Worm (Caenorhabditis elegans) whole organism, L1 larva: Measurements from ENCODE around the gene H35B03.2.
A peak's percentile ranks its signal among the peaks of the same experiment; 100 is the strongest.

ENCODE experiments used
- C04F5.9 ChIP-seq: sonication (generic microtip); optimal IDR thresholded peaks from 2 replicates; lab custom pipeline; 2016; ENCODE audit warnings: missing genetic modification characterization, missing compliant biosample characterization
- C34B4.2 ChIP-seq: sonication (generic microtip); optimal IDR thresholded peaks from 2 replicates; lab custom pipeline; 2017; ENCODE audit warnings: mild to moderate bottlenecking, missing genetic modification characterization, missing compliant biosample characterization
- F16B12.6 ChIP-seq: fragments of 150-350 bp; optimal IDR thresholded peaks from 2 replicates; lab custom pipeline; 2014; ENCODE audit warnings: missing biosample characterization, missing genetic modification characterization
- Y116A8C.19 ChIP-seq: sonication (generic microtip); optimal IDR thresholded peaks from 2 replicates; lab custom pipeline; 2016; ENCODE audit warnings: missing compliant biosample characterization, missing genetic modification characterization, borderline replicate concordance
- aha-1 ChIP-seq: fragments of 150-350 bp; optimal IDR thresholded peaks from 2 replicates; lab custom pipeline; 2014; ENCODE audit warnings: missing biosample characterization, missing genetic modification characterization
- alr-1 ChIP-seq: fragments of 200-800 bp; sonication (Bioruptor generic); optimal IDR thresholded peaks from 2 replicates; lab custom pipeline; 2018; ENCODE audit warnings: borderline replicate concordance, mild to moderate bottlenecking, missing genetic modification characterization, missing compliant biosample characterization
- aly-2 ChIP-seq: fragments of 150-350 bp; optimal IDR thresholded peaks from 2 replicates; lab custom pipeline; 2014; ENCODE audit warnings: missing biosample characterization, missing genetic modification characterization
- blmp-1 ChIP-seq: fragments of 150-350 bp; optimal IDR thresholded peaks from 2 replicates; lab custom pipeline; 2014; ENCODE audit warnings: missing biosample characterization, missing genetic modification characterization
- ceh-82 ChIP-seq, 3 experiments: fragments of 150-350 bp in 1 of 3; sonication (generic microtip) in 2 of 3; optimal IDR thresholded peaks; 2 replicates each; lab custom pipeline; 2014 to 2017; ENCODE audit warnings: missing biosample characterization in 3 of 3, missing genetic modification characterization in 3 of 3
- ceh-88 ChIP-seq: fragments of 200-800 bp; sonication (Bioruptor generic); IDR thresholded peaks from 2 replicates; pipeline ENCODE4 v1.3.6; 2022; ENCODE audit warnings: missing genetic modification characterization, missing compliant biosample characterization
- ces-1 ChIP-seq: fragments of 150-350 bp; optimal IDR thresholded peaks from 2 replicates; lab custom pipeline; 2014; ENCODE audit warnings: missing biosample characterization, missing genetic modification reagents, missing genetic modification characterization
- dpl-1 ChIP-seq, 3 experiments: fragments of 150-350 bp in 2 of 3; sonication (generic microtip) in 1 of 3; optimal IDR thresholded peaks; 2 replicates each; lab custom pipeline; 2014 to 2017; ENCODE audit warnings: missing biosample characterization in 3 of 3, missing genetic modification characterization in 3 of 3, missing genetic modification reagents in 3 of 3
- egl-13 ChIP-seq: sonication (generic microtip); optimal IDR thresholded peaks from 2 replicates; lab custom pipeline; 2016; ENCODE audit warnings: missing genotype, missing genetic modification reagents, missing genetic modification characterization, missing compliant biosample characterization
- elt-2 ChIP-seq: sonication (generic microtip); optimal IDR thresholded peaks from 2 replicates; lab custom pipeline; 2016; ENCODE audit warnings: missing genetic modification characterization, mild to moderate bottlenecking, inconsistent platforms, missing compliant biosample characterization, missing genetic modification reagents
- ets-5 ChIP-seq: fragments of 200-800 bp; sonication (Bioruptor generic); IDR thresholded peaks from 2 replicates; pipeline ENCODE4 v1.3.6; 2022; ENCODE audit warnings: missing genetic modification characterization, missing compliant biosample characterization
- fkh-10 ChIP-seq: sonication (generic microtip); optimal IDR thresholded peaks from 2 replicates; lab custom pipeline; 2017; ENCODE audit warnings: missing biosample characterization, missing genetic modification reagents, missing genetic modification characterization
- fos-1 ChIP-seq: fragments of 150-350 bp; optimal IDR thresholded peaks from 2 replicates; lab custom pipeline; 2014; ENCODE audit warnings: missing biosample characterization, missing genetic modification characterization
- grh-1 ChIP-seq: fragments of 200-800 bp; sonication (Bioruptor generic); IDR thresholded peaks from 2 replicates; pipeline ENCODE4 v1.3.6; 2022; ENCODE audit warnings: missing genetic modification reagents, missing genetic modification characterization, missing compliant biosample characterization
- hlh-4 ChIP-seq: sonication (generic microtip); optimal IDR thresholded peaks from 2 replicates; lab custom pipeline; 2016; ENCODE audit warnings: mild to moderate bottlenecking, missing genetic modification characterization, missing compliant biosample characterization
- hpl-2 ChIP-seq: fragments of 150-350 bp; optimal IDR thresholded peaks from 2 replicates; lab custom pipeline; 2014; ENCODE audit warnings: missing biosample characterization, missing genetic modification reagents, missing genetic modification characterization
- isw-1 ChIP-seq: fragments of 200-800 bp; sonication (Bioruptor generic); IDR thresholded peaks from 2 replicates; pipeline ENCODE4 v1.3.6; 2022; ENCODE audit warnings: missing genetic modification characterization, missing compliant biosample characterization
- jun-1 ChIP-seq: fragments of 150-350 bp; optimal IDR thresholded peaks from 2 replicates; lab custom pipeline; 2014; ENCODE audit warnings: missing biosample characterization, missing genetic modification reagents, missing genetic modification characterization
- lin-13 ChIP-seq: fragments of 150-350 bp; optimal IDR thresholded peaks from 2 replicates; lab custom pipeline; 2014; ENCODE audit warnings: missing biosample characterization, missing genetic modification reagents, missing genetic modification characterization
- lin-14 ChIP-seq: fragments of 200-800 bp; sonication (Bioruptor generic); optimal IDR thresholded peaks from 2 replicates; lab custom pipeline; 2018; ENCODE audit warnings: mild to moderate bottlenecking, missing genetic modification characterization, moderate library complexity, missing compliant biosample characterization
- lin-35 ChIP-seq, 2 experiments: fragments of 150-350 bp; optimal IDR thresholded peaks; 2 replicates each; lab custom pipeline; 2014; ENCODE audit warnings: missing biosample characterization in 2 of 2, missing genetic modification characterization in 2 of 2, missing genetic modification reagents in 2 of 2
- lin-39 ChIP-seq: fragments of 150-350 bp; optimal IDR thresholded peaks from 2 replicates; lab custom pipeline; 2014; ENCODE audit warnings: missing biosample characterization, missing genetic modification reagents, missing genetic modification characterization
- lir-3 ChIP-seq: sonication (generic microtip); optimal IDR thresholded peaks from 2 replicates; lab custom pipeline; 2016; ENCODE audit warnings: mild to moderate bottlenecking, missing genetic modification characterization, moderate library complexity, missing compliant biosample characterization; ENCODE audit not compliant: poor library complexity
- lsy-2 ChIP-seq, 2 experiments: fragments of 150-350 bp; optimal IDR thresholded peaks; 2 replicates each; lab custom pipeline; 2014; ENCODE audit warnings: missing biosample characterization in 2 of 2, missing genetic modification characterization in 2 of 2
- mdl-1 ChIP-seq, 2 experiments: fragments of 150-350 bp; optimal IDR thresholded peaks; 2 replicates each; lab custom pipeline; 2014 to 2017; ENCODE audit warnings: missing biosample characterization in 2 of 2, missing genetic modification characterization in 2 of 2, inconsistent platforms in 1 of 2
- mep-1 ChIP-seq: fragments of 150-350 bp; optimal IDR thresholded peaks from 2 replicates; lab custom pipeline; 2014; ENCODE audit warnings: missing biosample characterization, missing genetic modification characterization
- nhr-11 ChIP-seq: fragments of 150-350 bp; optimal IDR thresholded peaks from 2 replicates; lab custom pipeline; 2014; ENCODE audit warnings: missing biosample characterization, missing genetic modification characterization
- nhr-19 ChIP-seq: fragments of 200-800 bp; sonication (Bioruptor generic); conservative IDR thresholded peaks from 2 replicates; pipeline ENCODE4 v1.3.6; 2022; ENCODE audit warnings: missing genetic modification characterization, missing compliant biosample characterization
- nhr-20 ChIP-seq: sonication (generic microtip); optimal IDR thresholded peaks from 2 replicates; lab custom pipeline; 2016; ENCODE audit warnings: mild to moderate bottlenecking, missing genetic modification characterization, missing compliant biosample characterization
- nhr-237 ChIP-seq: fragments of 150-350 bp; optimal IDR thresholded peaks from 2 replicates; lab custom pipeline; 2014; ENCODE audit warnings: missing biosample characterization, missing genetic modification characterization
- nhr-28 ChIP-seq: fragments of 150-350 bp; optimal IDR thresholded peaks from 2 replicates; lab custom pipeline; 2014; ENCODE audit warnings: missing biosample characterization, missing genetic modification characterization
- nhr-47 ChIP-seq: sonication (generic microtip); optimal IDR thresholded peaks from 2 replicates; lab custom pipeline; 2016; ENCODE audit warnings: mild to moderate bottlenecking, missing genetic modification characterization, moderate library complexity, missing compliant biosample characterization
- nhr-77 ChIP-seq: fragments of 150-350 bp; optimal IDR thresholded peaks from 2 replicates; lab custom pipeline; 2014; ENCODE audit warnings: missing biosample characterization, missing genetic modification characterization
- nhr-84 ChIP-seq: sonication (generic microtip); optimal IDR thresholded peaks from 2 replicates; lab custom pipeline; 2017; ENCODE audit warnings: missing biosample characterization, missing genetic modification characterization
- nhr-85 ChIP-seq: sonication (generic microtip); peaks from one replicate; lab custom pipeline; 2016; ENCODE audit warnings: missing genetic modification characterization, inconsistent platforms, missing compliant biosample characterization
- nhr-90 ChIP-seq: sonication (generic microtip); optimal IDR thresholded peaks from 2 replicates; lab custom pipeline; 2016; ENCODE audit warnings: mild to moderate bottlenecking, missing genetic modification characterization, missing compliant biosample characterization; ENCODE audit not compliant: poor library complexity
- pqm-1 ChIP-seq: sonication (generic microtip); optimal IDR thresholded peaks from 3 replicates; lab custom pipeline; 2017; ENCODE audit warnings: missing biosample characterization, missing genetic modification characterization
- snpc-4 ChIP-seq: fragments of 150-350 bp; optimal IDR thresholded peaks from 2 replicates; lab custom pipeline; 2014; ENCODE audit warnings: missing biosample characterization, missing genetic modification characterization
- snu-23 ChIP-seq: sonication (generic microtip); optimal IDR thresholded peaks from 2 replicates; lab custom pipeline; 2016; ENCODE audit warnings: missing genetic modification characterization, missing compliant biosample characterization
- sox-4 ChIP-seq: sonication (generic microtip); optimal IDR thresholded peaks from 2 replicates; lab custom pipeline; 2016; ENCODE audit warnings: missing genetic modification characterization, missing compliant biosample characterization
- sptf-1 ChIP-seq: fragments of 150-350 bp; optimal IDR thresholded peaks from 2 replicates; lab custom pipeline; 2014; ENCODE audit warnings: missing biosample characterization, missing genetic modification characterization
- swsn-7 ChIP-seq: sonication (generic microtip); optimal IDR thresholded peaks from 2 replicates; lab custom pipeline; 2016; ENCODE audit warnings: missing genetic modification characterization, missing compliant biosample characterization
- unc-30 ChIP-seq: sonication (generic microtip); optimal IDR thresholded peaks from 2 replicates; lab custom pipeline; 2017; ENCODE audit warnings: missing biosample characterization, missing genetic modification characterization
- unc-86 ChIP-seq: sonication (generic microtip); optimal IDR thresholded peaks from 2 replicates; lab custom pipeline; 2016; ENCODE audit warnings: missing genetic modification characterization, missing compliant biosample characterization
- vab-15 ChIP-seq: sonication (generic microtip); optimal IDR thresholded peaks from 2 replicates; lab custom pipeline; 2017; ENCODE audit warnings: missing genotype, mild to moderate bottlenecking, missing genetic modification characterization, missing compliant biosample characterization
- xbp-1 ChIP-seq: sonication (generic microtip); optimal IDR thresholded peaks from 2 replicates; lab custom pipeline; 2016; ENCODE audit warnings: missing genetic modification characterization, missing compliant biosample characterization
- zag-1 ChIP-seq: fragments of 150-350 bp; optimal IDR thresholded peaks from 2 replicates; lab custom pipeline; 2014; ENCODE audit warnings: missing biosample characterization, missing genetic modification characterization
- ztf-11 ChIP-seq, 2 experiments: sonication (generic microtip); optimal IDR thresholded peaks; 2 replicates each; lab custom pipeline; 2016 to 2017; ENCODE audit warnings: missing genetic modification characterization in 2 of 2, missing biosample characterization in 1 of 2, missing compliant biosample characterization in 1 of 2
- ztf-4 ChIP-seq: fragments of 150-350 bp; optimal IDR thresholded peaks from 2 replicates; lab custom pipeline; 2014; ENCODE audit warnings: missing biosample characterization, missing genetic modification characterization

The H35B03.2 gene

DNA sequence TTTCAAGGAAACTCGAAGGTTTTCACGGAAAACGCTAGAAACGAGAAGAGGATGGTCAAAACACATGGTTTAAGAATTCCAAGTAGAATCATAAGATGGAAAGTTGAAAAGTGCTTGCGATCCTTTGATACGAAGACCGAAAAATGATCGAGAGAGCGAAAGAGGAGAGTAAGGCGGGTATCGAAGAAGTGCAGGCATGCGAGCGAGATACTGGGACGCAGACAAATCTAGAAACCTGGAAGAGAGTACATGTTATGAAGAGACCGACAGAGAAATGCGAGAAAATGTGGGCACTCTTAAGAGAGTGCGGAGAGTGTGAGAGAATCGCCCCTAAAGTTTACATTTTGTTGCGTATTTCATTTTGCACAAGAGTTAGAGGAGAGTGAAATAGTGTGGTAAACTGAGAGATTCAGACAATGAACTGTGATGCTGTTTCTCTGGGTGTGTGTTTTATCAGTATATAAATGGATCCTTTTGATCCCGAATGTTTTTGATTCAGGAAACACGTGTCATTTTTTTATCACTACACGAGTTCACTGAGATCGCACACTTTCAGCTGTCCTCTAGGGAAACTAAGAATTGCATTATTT lies 22.6 kb upstream of the H35B03.2 start (continued):
- TF ChIP-seq egl-13 (tag; lab: Kevin White, UChicago) = peak; percentile 74
- no peak for TF ChIP-seq nhr-84 (tag; lab: Kevin White, UChicago)
- TF ChIP-seq aha-1 = no peak
- TF ChIP-seq lin-14 (GFP tag; lab: Kevin White, UChicago) = peak; percentile 94
- peak; percentile 55 for TF ChIP-seq isw-1 (GFP tag; lab: Robert Waterston, UW)
- TF ChIP-seq F16B12.6 (tag; lab: Kevin White, UChicago) = no peak
- peak; percentile 4 for TF ChIP-seq pqm-1 (tag; lab: Kevin White, UChicago)
- peak; percentile 66 for TF ChIP-seq unc-86 (tag; lab: Kevin White, UChicago)
- TF ChIP-seq mdl-1 (tag; optimal IDR thresholded peaks at IDR 0.05; lab: Kevin White, UChicago) = peak; percentile 61 to 86
- peak; percentile 28 to 58 (median 41) for TF ChIP-seq dpl-1 (GFP tag; optimal IDR thresholded peaks at IDR 0.05; lab: Kevin White, UChicago)
- peak; percentile 29 for TF ChIP-seq lir-3 (tag; lab: Kevin White, UChicago)
- TF ChIP-seq snpc-4 (tag; lab: Kevin White, UChicago) = peak; percentile 18
- no peak for TF ChIP-seq aly-2 (tag; lab: Kevin White, UChicago)
- TF ChIP-seq swsn-7 (tag; lab: Kevin White, UChicago) = peak; percentile 89
- peak; percentile 53 to 77 (median 74) for TF ChIP-seq ceh-82 (tag; optimal IDR thresholded peaks at IDR 0.05; lab: Kevin White, UChicago)
- no peak for TF ChIP-seq nhr-28 (tag; lab: Kevin White, UChicago)
- TF ChIP-seq nhr-85 (tag; lab: Kevin White, UChicago) = peak; percentile 96
- TF ChIP-seq hlh-4 (tag; lab: Kevin White, UChicago) = no peak
- TF ChIP-seq ztf-11 (tag; optimal IDR thresholded peaks at IDR 0.05; lab: Kevin White, UChicago) = no peak
- TF ChIP-seq lin-13 (GFP tag; lab: Kevin White, UChicago) = peak; percentile 27
- no peak for TF ChIP-seq C34B4.2 (tag; lab: Kevin White, UChicago)
- peak; percentile 74 for TF ChIP-seq blmp-1 (tag; lab: Kevin White, UChicago)
- peak; percentile 66 for TF ChIP-seq sox-4 (tag; lab: Kevin White, UChicago)
- peak; percentile 69 for TF ChIP-seq nhr-11 (tag; lab: Kevin White, UChicago)
- no peak for TF ChIP-seq nhr-237 (tag; lab: Kevin White, UChicago)
- TF ChIP-seq lin-39 = peak; percentile 15
- peak; percentile 76 for TF ChIP-seq nhr-77 (tag; lab: Kevin White, UChicago)
- no peak for TF ChIP-seq ceh-88 (GFP tag; lab: Robert Waterston, UW)
- TF ChIP-seq lin-35 (GFP tag; optimal IDR thresholded peaks at IDR 0.05; lab: Kevin White, UChicago) = peak; percentile 69 to 72
- TF ChIP-seq nhr-47 (tag; lab: Kevin White, UChicago) = peak; percentile 83
- TF ChIP-seq fkh-10 (GFP tag; lab: Kevin White, UChicago) = no peak
- no peak for TF ChIP-seq vab-15 (tag; lab: Kevin White, UChicago)
- TF ChIP-seq mep-1 (tag; lab: Kevin White, UChicago) = peak; percentile 69
- peak; percentile 83 for TF ChIP-seq nhr-90 (tag; lab: Kevin White, UChicago)
- TF ChIP-seq ces-1 (GFP tag; lab: Kevin White, UChicago) = no peak
- TF ChIP-seq zag-1 (tag; lab: Kevin White, UChicago) = no peak
- no peak for TF ChIP-seq sptf-1 (tag; lab: Kevin White, UChicago)
- no peak for TF ChIP-seq C04F5.9 (tag; lab: Kevin White, UChicago)
- TF ChIP-seq nhr-19 (GFP tag; lab: Robert Waterston, UW) = peak; percentile 87
- TF ChIP-seq jun-1 (tag; lab: Kevin White, UChicago) = peak; percentile 82
- peak; percentile 97 for TF ChIP-seq nhr-20 (tag; lab: Kevin White, UChicago)
- TF ChIP-seq unc-30 (tag; lab: Kevin White, UChicago) = no peak
- peak; percentile 76 for TF ChIP-seq ztf-4
- TF ChIP-seq grh-1 (GFP tag; lab: Robert Waterston, UW) = peak; percentile 53; the same call in 1 of the 2 replicates
- peak; percentile 85 for TF ChIP-seq elt-2 (tag; lab: Kevin White, UChicago)
- peak; percentile 69 for TF ChIP-seq fos-1 (tag; lab: Kevin White, UChicago)
- TF ChIP-seq snu-23 (GFP tag; lab: Kevin White, UChicago) = peak; percentile 91
- TF ChIP-seq Y116A8C.19 = no peak
- peak; percentile 70 to 79 for TF ChIP-seq lsy-2 (tag; optimal IDR thresholded peaks at IDR 0.05; lab: Kevin White, UChicago)
- TF ChIP-seq ets-5 = no peak
- TF ChIP-seq xbp-1 (tag; lab: Kevin White, UChicago) = peak; percentile 79
- no peak for TF ChIP-seq alr-1 (tag; lab: Kevin White, UChicago)
- no peak for TF ChIP-seq hpl-2 (GFP tag; lab: Kevin White, UChicago)
